Worm (Caenorhabditis elegans) whole organism, L4 larva: ENCODE measurements around the gene F34H10.4.

ENCODE experiments used
- F37D6.2 ChIP-seq: sonication (generic microtip); optimal IDR thresholded peaks from 2 replicates; lab custom pipeline; 2016; ENCODE audit warnings: mild to moderate bottlenecking, missing genetic modification characterization, missing compliant biosample characterization
- Y75B8A.6 ChIP-seq: fragments of 200-800 bp; sonication (Bioruptor generic); IDR thresholded peaks from 2 replicates; pipeline ENCODE4 v1.3.6; 2022; ENCODE audit warnings: missing genetic modification reagents, missing genetic modification characterization, missing compliant biosample characterization
- ZK546.5 ChIP-seq, 2 experiments: sonication (generic microtip); optimal IDR thresholded peaks; 2 replicates each; lab custom pipeline; 2017; ENCODE audit warnings: missing biosample characterization in 2 of 2, missing genetic modification characterization in 2 of 2
- ceh-44 ChIP-seq: fragments of 200-800 bp; sonication (Bioruptor generic); IDR thresholded peaks from 2 replicates; pipeline ENCODE4 v1.3.6; 2022; ENCODE audit warnings: missing genetic modification reagents, missing genetic modification characterization, missing compliant biosample characterization
- cey-2 ChIP-seq: sonication (generic microtip); optimal IDR thresholded peaks from 3 replicates; lab custom pipeline; 2017; ENCODE audit warnings: missing genetic modification characterization, mild to moderate bottlenecking, missing compliant biosample characterization, antibody characterized with exemption, borderline replicate concordance; ENCODE audit not compliant: insufficient read depth
- lin-1 ChIP-seq: fragments of 200-800 bp; sonication (Bioruptor generic); IDR thresholded peaks from 2 replicates; pipeline ENCODE4 v1.3.6; 2022; ENCODE audit warnings: missing genetic modification reagents, missing genetic modification characterization, missing compliant biosample characterization
- mep-1 ChIP-seq: fragments of 150-350 bp; sonication (generic microtip); optimal IDR thresholded peaks from 3 replicates; lab custom pipeline; 2014; ENCODE audit warnings: missing biosample characterization, missing genetic modification characterization
- nhr-28 ChIP-seq: fragments of 150-350 bp; optimal IDR thresholded peaks from 2 replicates; lab custom pipeline; 2014; ENCODE audit warnings: missing biosample characterization, missing genetic modification characterization
- nhr-41 ChIP-seq: fragments of 200-800 bp; sonication (Bioruptor generic); IDR thresholded peaks from 2 replicates; pipeline ENCODE4 v1.3.6; 2022; ENCODE audit warnings: missing genetic modification reagents, missing genetic modification characterization, missing compliant biosample characterization
- unc-39 ChIP-seq: sonication (generic microtip); optimal IDR thresholded peaks from 2 replicates; lab custom pipeline; 2017; ENCODE audit warnings: missing biosample characterization, missing genetic modification characterization
- zfp-2 ChIP-seq: sonication (generic microtip); optimal IDR thresholded peaks from 2 replicates; lab custom pipeline; 2016; ENCODE audit warnings: mild to moderate bottlenecking, missing genetic modification characterization, missing compliant biosample characterization

Gene F34H10.4

DNA sequence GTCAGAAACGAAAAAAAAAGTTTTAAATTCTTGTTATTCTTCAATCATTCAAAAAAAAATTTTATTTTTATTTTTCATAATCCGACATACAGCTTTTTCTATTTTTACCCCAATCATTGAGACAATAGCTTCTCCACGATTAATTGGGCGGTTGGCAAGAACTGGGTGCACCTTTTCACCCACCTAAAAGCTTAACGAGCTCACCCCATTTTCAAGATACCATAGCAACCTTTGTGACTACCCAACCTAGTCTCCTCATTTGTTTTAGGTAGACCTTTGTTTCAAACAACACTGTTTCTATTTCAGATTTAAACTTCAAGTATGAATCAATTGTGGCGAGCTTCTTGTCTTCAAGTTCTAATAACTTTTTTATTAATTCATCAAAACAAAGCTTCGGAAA is 50.0 kb downstream of the F34H10.4 start, which contains the start of gene dyf-7:
Gene dyf-7 (plus strand): TSS at position 301 of the 400 bp plus-strand sequence.
- TF ChIP-seq zfp-2 (no peak), cey-2 (no peak), Y75B8A.6 (GFP tag; lab: Robert Waterston, UW) (no peak), mep-1 (tag; lab: Kevin White, UChicago) (no peak), unc-39 (tag; lab: Kevin White, UChicago) (no peak), F37D6.2 (tag; lab: Kevin White, UChicago) (no peak), ceh-44 (no peak), ZK546.5 (tag; optimal IDR thresholded peaks at IDR 0.05; lab: Kevin White, UChicago) (no peak), nhr-41 (GFP tag; lab: Robert Waterston, UW) (no peak), lin-1 (GFP tag; lab: Robert Waterston, UW) (no peak), nhr-28 (tag; lab: Kevin White, UChicago) (no peak)
